Fruit fly (Drosophila melanogaster): ENCODE measurements around the gene CTCF.

The CTCF gene

dm6 chr3L:7347984-7348631 lies 8.4 kb downstream of the CTCF start, which contains the start of the genes Srp19 and qm:
Gene Srp19 (minus strand): TSS chr3L:7348034.
Gene qm (plus strand): TSS chr3L:7348313.
- TF ChIP-seq Sin3A (optimal IDR thresholded peaks at IDR 0.05) (no peak), Myc (optimal IDR thresholded peaks at IDR 0.05) (no peak), psq (optimal IDR thresholded peaks at IDR 0.05) (no peak), h (optimal IDR thresholded peaks at IDR 0.05) (no peak), insv (optimal IDR thresholded peaks at IDR 0.05) (no peak)

- TF ChIP-seq insv (optimal IDR thresholded peaks at IDR 0.05) (no peak), ttk (optimal IDR thresholded peaks at IDR 0.05) (no peak), psq (optimal IDR thresholded peaks at IDR 0.05) (no peak), h (optimal IDR thresholded peaks at IDR 0.05) (no peak), Myc (optimal IDR thresholded peaks at IDR 0.05) (no peak), Sin3A (optimal IDR thresholded peaks at IDR 0.05) (no peak)
Observed at dm6 chr3L:7346951-7347350, 9.6 kb downstream of the CTCF start, which contains the start of gene CG14834. Gene CG14834 (minus strand): TSS chr3L:7347123.

- no peak for TF ChIP-seq psq (optimal IDR thresholded peaks at IDR 0.05)
- no peak for TF ChIP-seq Sin3A (optimal IDR thresholded peaks at IDR 0.05)
- no peak for TF ChIP-seq Myc (optimal IDR thresholded peaks at IDR 0.05)
- no peak for TF ChIP-seq ttk (optimal IDR thresholded peaks at IDR 0.05)
- TF ChIP-seq insv (optimal IDR thresholded peaks at IDR 0.05), result no peak
- TF ChIP-seq h (optimal IDR thresholded peaks at IDR 0.05), result no peak
Observed at dm6 chr3L:7344965-7345427, 11.5 kb downstream of the CTCF start, which contains the start of gene Cln7. Gene Cln7 (minus strand): TSS chr3L:7345183.

dm6 chr3L:7344001-7344400 lies 12.5 kb downstream of the CTCF start:
- no peak for TF ChIP-seq Sin3A (optimal IDR thresholded peaks at IDR 0.05)
- no peak for TF ChIP-seq psq (optimal IDR thresholded peaks at IDR 0.05)
- no peak for TF ChIP-seq Myc (optimal IDR thresholded peaks at IDR 0.05)
- TF ChIP-seq insv (optimal IDR thresholded peaks at IDR 0.05), result no peak
- no peak for TF ChIP-seq ttk (optimal IDR thresholded peaks at IDR 0.05)
- TF ChIP-seq h (optimal IDR thresholded peaks at IDR 0.05), result no peak

- TF ChIP-seq ttk (optimal IDR thresholded peaks at IDR 0.05) (no peak), Sin3A (optimal IDR thresholded peaks at IDR 0.05) (no peak), insv (optimal IDR thresholded peaks at IDR 0.05) (no peak), h (optimal IDR thresholded peaks at IDR 0.05) (no peak), psq (optimal IDR thresholded peaks at IDR 0.05) (no peak), Myc (optimal IDR thresholded peaks at IDR 0.05) (no peak)
Observed at dm6 chr3L:7339216-7339742, 17.2 kb downstream of the CTCF start, which contains the start of the genes lark and eco. Gene lark (plus strand): TSS chr3L:7339266. Gene eco (minus strand): TSS chr3L:7339340.

dm6 chr3L:7338786-7339185 lies 17.7 kb downstream of the CTCF start:
- TF ChIP-seq ttk (optimal IDR thresholded peaks at IDR 0.05), result no peak
- no peak for TF ChIP-seq psq (optimal IDR thresholded peaks at IDR 0.05)
- no peak for TF ChIP-seq Myc (optimal IDR thresholded peaks at IDR 0.05)
- TF ChIP-seq insv (optimal IDR thresholded peaks at IDR 0.05), result no peak
- TF ChIP-seq h (optimal IDR thresholded peaks at IDR 0.05), result no peak
- TF ChIP-seq Sin3A (optimal IDR thresholded peaks at IDR 0.05), result no peak

- TF ChIP-seq Sin3A (optimal IDR thresholded peaks at IDR 0.05) (no peak), Myc (optimal IDR thresholded peaks at IDR 0.05) (no peak), h (optimal IDR thresholded peaks at IDR 0.05) (no peak), insv (optimal IDR thresholded peaks at IDR 0.05) (no peak), psq (optimal IDR thresholded peaks at IDR 0.05) (no peak), ttk (optimal IDR thresholded peaks at IDR 0.05) (no peak)
Observed at dm6 chr3L:7334990-7335389, 21.5 kb downstream of the CTCF start, which contains the start of the genes wrm1 and wrm2. Gene wrm1 (minus strand): TSS chr3L:7335226. Gene wrm2 (minus strand): TSS chr3L:7335226.

- TF ChIP-seq psq (optimal IDR thresholded peaks at IDR 0.05) (no peak), insv (optimal IDR thresholded peaks at IDR 0.05) (no peak), Myc (optimal IDR thresholded peaks at IDR 0.05) (no peak), Sin3A (optimal IDR thresholded peaks at IDR 0.05) (no peak), h (optimal IDR thresholded peaks at IDR 0.05) (no peak), ttk (optimal IDR thresholded peaks at IDR 0.05) (no peak)
Observed at dm6 chr3L:7328567-7329253, 27.8 kb downstream of the CTCF start, which contains the start of the genes mrva, CG42307 and mus312. Gene mrva (minus strand): TSS chr3L:7328842. Gene CG42307 (plus strand): TSS chr3L:7329132. Gene mus312 (plus strand): TSS chr3L:7329132.

dm6 chr3L:7326676-7327075 lies 29.8 kb downstream of the CTCF start:
- TF ChIP-seq ttk (optimal IDR thresholded peaks at IDR 0.05) (no peak), insv (optimal IDR thresholded peaks at IDR 0.05) (no peak), Sin3A (optimal IDR thresholded peaks at IDR 0.05) (no peak), Myc (optimal IDR thresholded peaks at IDR 0.05) (no peak), psq (optimal IDR thresholded peaks at IDR 0.05) (no peak), h (optimal IDR thresholded peaks at IDR 0.05) (no peak)

- TF ChIP-seq Sin3A (optimal IDR thresholded peaks at IDR 0.05) (no peak), insv (optimal IDR thresholded peaks at IDR 0.05) (no peak), ttk (optimal IDR thresholded peaks at IDR 0.05) (no peak), Myc (optimal IDR thresholded peaks at IDR 0.05) (no peak), psq (optimal IDR thresholded peaks at IDR 0.05) (no peak), h (optimal IDR thresholded peaks at IDR 0.05) (no peak)
Observed at dm6 chr3L:7323348-7323747, 33.2 kb downstream of the CTCF start, which contains the start of the genes RhoGEF4 and Rint1. Gene RhoGEF4 (minus strand): TSS chr3L:7323411. Gene Rint1 (plus strand): TSS chr3L:7323619.

dm6 chr3L:7319768-7320167 lies 36.7 kb downstream of the CTCF start, which contains the start of gene CG8607:
Gene CG8607 (plus strand): TSS chr3L:7320068.
- TF ChIP-seq Myc (optimal IDR thresholded peaks at IDR 0.05), result no peak
- TF ChIP-seq h (optimal IDR thresholded peaks at IDR 0.05), result no peak
- TF ChIP-seq psq (optimal IDR thresholded peaks at IDR 0.05), result no peak
- no peak for TF ChIP-seq insv (optimal IDR thresholded peaks at IDR 0.05)
- TF ChIP-seq Sin3A (optimal IDR thresholded peaks at IDR 0.05), result no peak

Measured in Kc167 (cell line).